Worm (Caenorhabditis elegans) whole organism, L1 larva: Measurements from ENCODE around the gene F13D12.3.

Experiments
- C34B4.2 ChIP-seq: sonication (generic microtip); optimal IDR thresholded peaks from 2 replicates; lab custom pipeline; 2017; ENCODE audit warnings: mild to moderate bottlenecking, missing genetic modification characterization, missing compliant biosample characterization
- Y116A8C.19 ChIP-seq: sonication (generic microtip); optimal IDR thresholded peaks from 2 replicates; lab custom pipeline; 2016; ENCODE audit warnings: missing compliant biosample characterization, missing genetic modification characterization, borderline replicate concordance
- ama-1 ChIP-seq: fragments of 150-350 bp; optimal IDR thresholded peaks from 2 replicates; lab custom pipeline; 2014
- blmp-1 ChIP-seq: fragments of 150-350 bp; optimal IDR thresholded peaks from 2 replicates; lab custom pipeline; 2014; ENCODE audit warnings: missing biosample characterization, missing genetic modification characterization
- ceh-63 ChIP-seq: fragments of 200-800 bp; sonication (Bioruptor generic); optimal IDR thresholded peaks from 2 replicates; lab custom pipeline; 2018; ENCODE audit warnings: mild to moderate bottlenecking, missing genetic modification characterization, missing compliant biosample characterization
- ceh-8 ChIP-seq: fragments of 200-800 bp; sonication (Bioruptor generic); optimal IDR thresholded peaks from 2 replicates; lab custom pipeline; 2018; ENCODE audit warnings: mild to moderate bottlenecking, missing genetic modification characterization, moderate library complexity, missing compliant biosample characterization
- ceh-88 ChIP-seq: fragments of 200-800 bp; sonication (Bioruptor generic); IDR thresholded peaks from 2 replicates; pipeline ENCODE4 v1.3.6; 2022; ENCODE audit warnings: missing genetic modification characterization, missing compliant biosample characterization
- ces-1 ChIP-seq: fragments of 150-350 bp; optimal IDR thresholded peaks from 2 replicates; lab custom pipeline; 2014; ENCODE audit warnings: missing biosample characterization, missing genetic modification reagents, missing genetic modification characterization
- dpl-1 ChIP-seq, 3 experiments: fragments of 150-350 bp in 2 of 3; sonication (generic microtip) in 1 of 3; optimal IDR thresholded peaks; 2 replicates each; lab custom pipeline; 2014 to 2017; ENCODE audit warnings: missing biosample characterization in 3 of 3, missing genetic modification characterization in 3 of 3, missing genetic modification reagents in 3 of 3
- dsc-1 ChIP-seq: sonication (generic microtip); optimal IDR thresholded peaks from 2 replicates; lab custom pipeline; 2016; ENCODE audit warnings: mild to moderate bottlenecking, missing genetic modification characterization, missing compliant biosample characterization
- elt-3 ChIP-seq, 6 experiments: fragments of 150-350 bp in 1 of 6; sonication (generic microtip); optimal IDR thresholded peaks; 2 replicates each; lab custom pipeline; 2017 to 2018; ENCODE audit warnings: missing biosample characterization in 6 of 6, missing genetic modification characterization in 6 of 6, inconsistent platforms in 1 of 6
- ets-5 ChIP-seq: fragments of 200-800 bp; sonication (Bioruptor generic); IDR thresholded peaks from 2 replicates; pipeline ENCODE4 v1.3.6; 2022; ENCODE audit warnings: missing genetic modification characterization, missing compliant biosample characterization
- fkh-4 ChIP-seq: sonication (generic microtip); optimal IDR thresholded peaks from 2 replicates; lab custom pipeline; 2016; ENCODE audit warnings: missing compliant biosample characterization, missing genetic modification characterization, borderline replicate concordance
- fkh-8 ChIP-seq: sonication (generic microtip); optimal IDR thresholded peaks from 2 replicates; lab custom pipeline; 2016; ENCODE audit warnings: mild to moderate bottlenecking, missing genetic modification characterization, missing compliant biosample characterization
- fos-1 ChIP-seq: fragments of 150-350 bp; optimal IDR thresholded peaks from 2 replicates; lab custom pipeline; 2014; ENCODE audit warnings: missing biosample characterization, missing genetic modification characterization
- grh-1 ChIP-seq: fragments of 200-800 bp; sonication (Bioruptor generic); IDR thresholded peaks from 2 replicates; pipeline ENCODE4 v1.3.6; 2022; ENCODE audit warnings: missing genetic modification reagents, missing genetic modification characterization, missing compliant biosample characterization
- hlh-17 ChIP-seq: fragments of 200-800 bp; sonication (Bioruptor generic); optimal IDR thresholded peaks from 2 replicates; lab custom pipeline; 2018; ENCODE audit warnings: missing genetic modification characterization, mild to moderate bottlenecking, missing compliant biosample characterization, moderate library complexity, borderline replicate concordance
- hpl-2 ChIP-seq: fragments of 150-350 bp; optimal IDR thresholded peaks from 2 replicates; lab custom pipeline; 2014; ENCODE audit warnings: missing biosample characterization, missing genetic modification reagents, missing genetic modification characterization
- isw-1 ChIP-seq: fragments of 200-800 bp; sonication (Bioruptor generic); IDR thresholded peaks from 2 replicates; pipeline ENCODE4 v1.3.6; 2022; ENCODE audit warnings: missing genetic modification characterization, missing compliant biosample characterization
- lin-13 ChIP-seq: fragments of 150-350 bp; optimal IDR thresholded peaks from 2 replicates; lab custom pipeline; 2014; ENCODE audit warnings: missing biosample characterization, missing genetic modification reagents, missing genetic modification characterization
- lin-14 ChIP-seq: fragments of 200-800 bp; sonication (Bioruptor generic); optimal IDR thresholded peaks from 2 replicates; lab custom pipeline; 2018; ENCODE audit warnings: mild to moderate bottlenecking, missing genetic modification characterization, moderate library complexity, missing compliant biosample characterization
- lin-15B ChIP-seq: fragments of 150-350 bp; sonication (generic microtip); optimal IDR thresholded peaks from 3 replicates; lab custom pipeline; 2014; ENCODE audit warnings: missing biosample characterization, missing genetic modification characterization
- lin-39 ChIP-seq: fragments of 150-350 bp; optimal IDR thresholded peaks from 2 replicates; lab custom pipeline; 2014; ENCODE audit warnings: missing biosample characterization, missing genetic modification reagents, missing genetic modification characterization
- lir-3 ChIP-seq: sonication (generic microtip); optimal IDR thresholded peaks from 2 replicates; lab custom pipeline; 2016; ENCODE audit warnings: mild to moderate bottlenecking, missing genetic modification characterization, moderate library complexity, missing compliant biosample characterization; ENCODE audit not compliant: poor library complexity
- lsy-2 ChIP-seq, 2 experiments: fragments of 150-350 bp; optimal IDR thresholded peaks; 2 replicates each; lab custom pipeline; 2014; ENCODE audit warnings: missing biosample characterization in 2 of 2, missing genetic modification characterization in 2 of 2
- nhr-12 ChIP-seq: sonication (generic microtip); optimal IDR thresholded peaks from 2 replicates; lab custom pipeline; 2017; ENCODE audit warnings: missing biosample characterization, missing genetic modification characterization
- nhr-19 ChIP-seq: fragments of 200-800 bp; sonication (Bioruptor generic); conservative IDR thresholded peaks from 2 replicates; pipeline ENCODE4 v1.3.6; 2022; ENCODE audit warnings: missing genetic modification characterization, missing compliant biosample characterization
- nhr-20 ChIP-seq: sonication (generic microtip); optimal IDR thresholded peaks from 2 replicates; lab custom pipeline; 2016; ENCODE audit warnings: mild to moderate bottlenecking, missing genetic modification characterization, missing compliant biosample characterization
- nhr-28 ChIP-seq: fragments of 150-350 bp; optimal IDR thresholded peaks from 2 replicates; lab custom pipeline; 2014; ENCODE audit warnings: missing biosample characterization, missing genetic modification characterization
- nhr-47 ChIP-seq: sonication (generic microtip); optimal IDR thresholded peaks from 2 replicates; lab custom pipeline; 2016; ENCODE audit warnings: mild to moderate bottlenecking, missing genetic modification characterization, moderate library complexity, missing compliant biosample characterization
- nhr-71 ChIP-seq: sonication (generic microtip); optimal IDR thresholded peaks from 2 replicates; lab custom pipeline; 2016; ENCODE audit warnings: mild to moderate bottlenecking, missing genetic modification characterization, moderate library complexity, missing compliant biosample characterization
- nhr-84 ChIP-seq: sonication (generic microtip); optimal IDR thresholded peaks from 2 replicates; lab custom pipeline; 2017; ENCODE audit warnings: missing biosample characterization, missing genetic modification characterization
- nhr-85 ChIP-seq: sonication (generic microtip); peaks from one replicate; lab custom pipeline; 2016; ENCODE audit warnings: missing genetic modification characterization, inconsistent platforms, missing compliant biosample characterization
- nhr-90 ChIP-seq: sonication (generic microtip); optimal IDR thresholded peaks from 2 replicates; lab custom pipeline; 2016; ENCODE audit warnings: mild to moderate bottlenecking, missing genetic modification characterization, missing compliant biosample characterization; ENCODE audit not compliant: poor library complexity
- pag-3 ChIP-seq: sonication (generic microtip); optimal IDR thresholded peaks from 2 replicates; lab custom pipeline; 2017; ENCODE audit warnings: missing genetic modification characterization, mild to moderate bottlenecking, missing compliant biosample characterization, antibody characterized with exemption, borderline replicate concordance; ENCODE audit not compliant: insufficient read depth
- pax-3 ChIP-seq: fragments of 200-800 bp; sonication (Bioruptor generic); optimal IDR thresholded peaks from 2 replicates; lab custom pipeline; 2018; ENCODE audit warnings: mild to moderate bottlenecking, missing genetic modification characterization, moderate library complexity, missing compliant biosample characterization
- rnt-1 ChIP-seq: sonication (generic microtip); optimal IDR thresholded peaks from 2 replicates; lab custom pipeline; 2016; ENCODE audit warnings: mild to moderate bottlenecking, missing genetic modification characterization, moderate library complexity, missing compliant biosample characterization
- skn-1 ChIP-seq: fragments of 150-350 bp; optimal IDR thresholded peaks from 2 replicates; lab custom pipeline; 2014; ENCODE audit warnings: missing biosample characterization, missing genetic modification characterization
- snu-23 ChIP-seq: sonication (generic microtip); optimal IDR thresholded peaks from 2 replicates; lab custom pipeline; 2016; ENCODE audit warnings: missing genetic modification characterization, missing compliant biosample characterization
- sox-4 ChIP-seq: sonication (generic microtip); optimal IDR thresholded peaks from 2 replicates; lab custom pipeline; 2016; ENCODE audit warnings: missing genetic modification characterization, missing compliant biosample characterization
- sptf-1 ChIP-seq: fragments of 150-350 bp; optimal IDR thresholded peaks from 2 replicates; lab custom pipeline; 2014; ENCODE audit warnings: missing biosample characterization, missing genetic modification characterization
- sup-37 ChIP-seq: fragments of 200-800 bp; sonication (Bioruptor generic); optimal IDR thresholded peaks from 2 replicates; lab custom pipeline; 2018; ENCODE audit warnings: mild to moderate bottlenecking, missing genetic modification characterization, missing compliant biosample characterization
- swsn-7 ChIP-seq: sonication (generic microtip); optimal IDR thresholded peaks from 2 replicates; lab custom pipeline; 2016; ENCODE audit warnings: missing genetic modification characterization, missing compliant biosample characterization
- tlp-1 ChIP-seq: fragments of 150-350 bp; optimal IDR thresholded peaks from 2 replicates; lab custom pipeline; 2014; ENCODE audit warnings: missing biosample characterization, missing genetic modification characterization
- unc-130 ChIP-seq: fragments of 150-350 bp; optimal IDR thresholded peaks from 2 replicates; lab custom pipeline; 2017; ENCODE audit warnings: missing biosample characterization, missing genetic modification characterization, inconsistent platforms
- unc-62 ChIP-seq: fragments of 150-350 bp; optimal IDR thresholded peaks from 2 replicates; lab custom pipeline; 2014; ENCODE audit warnings: missing biosample characterization, missing genetic modification reagents, missing genetic modification characterization
- unc-98 ChIP-seq: fragments of 200-800 bp; sonication (Bioruptor generic); IDR thresholded peaks from 2 replicates; pipeline ENCODE4 v1.3.6; 2022; ENCODE audit warnings: missing genetic modification characterization, missing compliant biosample characterization
- xbp-1 ChIP-seq: sonication (generic microtip); optimal IDR thresholded peaks from 2 replicates; lab custom pipeline; 2016; ENCODE audit warnings: missing genetic modification characterization, missing compliant biosample characterization
- zag-1 ChIP-seq: fragments of 150-350 bp; optimal IDR thresholded peaks from 2 replicates; lab custom pipeline; 2014; ENCODE audit warnings: missing biosample characterization, missing genetic modification characterization
- zip-4 ChIP-seq: fragments of 200-800 bp; sonication (Bioruptor generic); optimal IDR thresholded peaks from 2 replicates; lab custom pipeline; 2018; ENCODE audit warnings: mild to moderate bottlenecking, missing genetic modification characterization, moderate library complexity, missing compliant biosample characterization
- ztf-4 ChIP-seq: fragments of 150-350 bp; optimal IDR thresholded peaks from 2 replicates; lab custom pipeline; 2014; ENCODE audit warnings: missing biosample characterization, missing genetic modification characterization

Gene F13D12.3

DNA sequence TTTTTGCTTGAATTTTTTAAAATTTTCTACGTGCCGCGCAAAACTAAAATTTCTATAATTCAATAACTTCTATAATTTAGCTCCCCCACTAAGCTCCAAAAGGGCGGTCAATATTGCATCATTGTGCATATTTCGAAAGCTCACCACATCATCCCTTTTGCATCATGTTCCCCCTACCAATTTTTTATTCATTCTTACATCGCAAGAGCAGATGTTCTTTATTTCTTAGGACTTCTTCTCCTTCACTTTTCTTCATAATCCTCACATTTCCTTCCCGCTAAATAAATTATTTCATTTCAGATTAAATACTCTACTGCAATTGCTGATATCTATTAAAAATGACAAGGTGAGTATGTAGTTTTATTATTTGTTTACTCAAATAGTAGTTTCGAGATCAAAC, 3.7 kb downstream of the F13D12.3 start, which contains the start of gene ldh-1:
TSS of gene ldh-1 (plus strand) at position 301 of the 400 bp plus-strand sequence.
- peak; percentile 40 for TF ChIP-seq dsc-1
- TF ChIP-seq unc-130 (tag; lab: Kevin White, UChicago), result no peak

DNA sequence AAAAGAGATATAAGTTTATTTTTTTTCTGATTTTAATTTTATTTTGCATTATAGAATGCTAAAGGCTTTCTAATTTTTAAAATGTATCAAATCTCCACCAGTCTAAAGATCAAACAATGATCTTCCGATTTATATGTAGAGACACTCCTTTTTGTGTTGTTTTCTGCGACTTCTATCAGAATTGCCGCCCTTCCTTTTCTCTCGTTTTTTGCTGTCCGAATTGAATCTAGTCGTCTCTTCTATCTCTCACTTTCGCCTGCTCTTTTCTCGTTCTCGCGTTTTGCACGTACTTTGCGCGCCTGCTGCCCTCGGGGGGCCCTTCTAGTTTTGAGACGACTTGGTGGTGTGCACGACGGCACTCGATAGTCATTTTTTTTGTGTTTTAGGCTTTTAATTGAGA, 4.2 kb downstream of the F13D12.3 start:
- TF ChIP-seq C34B4.2 (tag; lab: Kevin White, UChicago) (no peak), ces-1 (peak; percentile 1), blmp-1 (peak; percentile 59), nhr-84 (tag; lab: Kevin White, UChicago) (no peak), ama-1 (lab: Kevin White, UChicago) (no peak), fkh-8 (no peak), tlp-1 (no peak), dpl-1 (GFP tag; optimal IDR thresholded peaks at IDR 0.05; lab: Kevin White, UChicago) (peak in 2 of 3 experiments; percentile 4 to 41), ceh-88 (GFP tag; lab: Robert Waterston, UW) (no peak), hlh-17 (GFP tag; lab: Kevin White, UChicago) (no peak), ets-5 (GFP tag; lab: Robert Waterston, UW) (no peak), unc-98 (GFP tag; lab: Robert Waterston, UW) (no peak), pax-3 (tag; lab: Kevin White, UChicago) (no peak), fos-1 (tag; lab: Kevin White, UChicago) (no peak), nhr-47 (tag; lab: Kevin White, UChicago) (peak; percentile 50), nhr-12 (no peak), lir-3 (tag; lab: Kevin White, UChicago) (no peak), swsn-7 (tag; lab: Kevin White, UChicago) (peak; percentile 51), lin-39 (tag; lab: Kevin White, UChicago) (no peak), fkh-4 (tag; lab: Kevin White, UChicago) (no peak), snu-23 (peak; percentile 79), zag-1 (tag; lab: Kevin White, UChicago) (no peak), xbp-1 (peak; percentile 44), nhr-20 (tag; lab: Kevin White, UChicago) (peak; percentile 77), elt-3 (tag; optimal IDR thresholded peaks at IDR 0.05; lab: Kevin White, UChicago) (no peak), unc-62 (GFP tag; lab: Kevin White, UChicago) (no peak), lin-15B (tag; lab: Kevin White, UChicago) (no peak), sox-4 (tag; lab: Kevin White, UChicago) (no peak), grh-1 (GFP tag; lab: Robert Waterston, UW) (no peak), nhr-85 (tag; lab: Kevin White, UChicago) (peak; percentile 57), Y116A8C.19 (tag; lab: Kevin White, UChicago) (no peak), lin-14 (GFP tag; lab: Kevin White, UChicago) (peak; percentile 89), ztf-4 (tag; lab: Kevin White, UChicago) (no peak), nhr-19 (GFP tag; lab: Robert Waterston, UW) (peak; percentile 61), dsc-1 (peak; percentile 38), sptf-1 (tag; lab: Kevin White, UChicago) (no peak), nhr-90 (no peak), lin-13 (GFP tag; lab: Kevin White, UChicago) (no peak), skn-1 (peak; percentile 14), zip-4 (no peak), isw-1 (GFP tag; lab: Robert Waterston, UW) (no peak), hpl-2 (no peak), nhr-28 (tag; lab: Kevin White, UChicago) (no peak), lsy-2 (tag; optimal IDR thresholded peaks at IDR 0.05; lab: Kevin White, UChicago) (peak; percentile 23 to 44), ceh-63 (GFP tag; lab: Kevin White, UChicago) (no peak), ceh-8 (GFP tag; lab: Kevin White, UChicago) (no peak), rnt-1 (tag; lab: Kevin White, UChicago) (peak; percentile 39), sup-37 (GFP tag; lab: Kevin White, UChicago) (no peak), nhr-71 (peak; percentile 72), pag-3 (tag; lab: Kevin White, UChicago) (no peak)
